Fruit fly (Drosophila melanogaster): ENCODE measurements around the gene CG43731.

CG43731 gene

dm6 chr2L:19058916-19059315 lies 42.9 kb upstream of the CG43731 start, which contains the start of gene Phlpp:
Phlpp (plus strand) TSS chr2L:19059129.
- TF ChIP-seq CG1621 (tag; optimal IDR thresholded peaks at IDR 0.05) (peak; percentile 16), eg (GFP tag; IDR thresholded peaks at IDR 0.05) (peak; percentile 78), CG6163 (GFP tag; IDR thresholded peaks at IDR 0.05) (peak; percentile 71), CG11762 (GFP tag; optimal IDR thresholded peaks at IDR 0.05; ENCODE audit: insufficient read depth) (no peak), CG15336 (GFP tag; IDR thresholded peaks at IDR 0.05) (peak; percentile 49), Blimp-1 (GFP tag; optimal IDR thresholded peaks at IDR 0.05) (no peak), CG8319 (GFP tag; optimal IDR thresholded peaks at IDR 0.05) (no peak), topi (GFP tag; optimal IDR thresholded peaks at IDR 0.05) (no peak), CG3032 (tag; optimal IDR thresholded peaks at IDR 0.05) (peak; percentile 21), CG10631 (GFP tag; optimal IDR thresholded peaks at IDR 0.05) (no peak), Hr4 (GFP tag; optimal IDR thresholded peaks at IDR 0.05) (peak; percentile 72), fd85E (GFP tag; optimal IDR thresholded peaks at IDR 0.05) (no peak)

dm6 chr2L:19063090-19063692 lies 38.7 kb upstream of the CG43731 start, which contains the start of gene Dus4:
Dus4 (plus strand) TSS chr2L:19063295.
- no peak for TF ChIP-seq Sox14 (GFP tag; optimal IDR thresholded peaks at IDR 0.05)
- no peak for TF ChIP-seq CG3919 (GFP tag; optimal IDR thresholded peaks at IDR 0.05)
- no peak for TF ChIP-seq acj6 (GFP tag; optimal IDR thresholded peaks at IDR 0.05)
- TF ChIP-seq dac (GFP tag; optimal IDR thresholded peaks at IDR 0.05), result no peak
- TF ChIP-seq fkh (GFP tag; optimal IDR thresholded peaks at IDR 0.05), result no peak
- no peak for TF ChIP-seq Hr39 (GFP tag; optimal IDR thresholded peaks at IDR 0.05)
- no peak for TF ChIP-seq pdm3 (GFP tag; optimal IDR thresholded peaks at IDR 0.05)
- no peak for TF ChIP-seq Eip93F (GFP tag; optimal IDR thresholded peaks at IDR 0.05)
- TF ChIP-seq esn (GFP tag; optimal IDR thresholded peaks at IDR 0.05), result no peak
- no peak for TF ChIP-seq CG8319 (GFP tag; optimal IDR thresholded peaks at IDR 0.05)
- no peak for TF ChIP-seq Hr38 (GFP tag; optimal IDR thresholded peaks at IDR 0.05)
- TF ChIP-seq CG34406 (GFP tag; optimal IDR thresholded peaks at IDR 0.05), result no peak

dm6 chr2L:19064706-19065105 lies 37.1 kb upstream of the CG43731 start, which contains the start of gene CG17343:
CG17343 (plus strand) TSS chr2L:19064929.
- no peak for TF ChIP-seq CG7368 (GFP tag; optimal IDR thresholded peaks at IDR 0.05)
- no peak for TF ChIP-seq eg (GFP tag; IDR thresholded peaks at IDR 0.05)
- no peak for TF ChIP-seq Sox15 (GFP tag; optimal IDR thresholded peaks at IDR 0.05)
- no peak for TF ChIP-seq CG3032 (tag; optimal IDR thresholded peaks at IDR 0.05)
- no peak for TF ChIP-seq CG31627 (GFP tag; optimal IDR thresholded peaks at IDR 0.05)
- no peak for TF ChIP-seq CG8319 (GFP tag; optimal IDR thresholded peaks at IDR 0.05)
- no peak for TF ChIP-seq CG6808 (GFP tag; optimal IDR thresholded peaks at IDR 0.05)
- no peak for TF ChIP-seq Blimp-1 (GFP tag; optimal IDR thresholded peaks at IDR 0.05)
- TF ChIP-seq CG34406 (GFP tag; optimal IDR thresholded peaks at IDR 0.05), result no peak
- no peak for TF ChIP-seq esn (GFP tag; optimal IDR thresholded peaks at IDR 0.05)
- no peak for TF ChIP-seq CG6163 (GFP tag; IDR thresholded peaks at IDR 0.05)
- TF ChIP-seq CG15336 (GFP tag; IDR thresholded peaks at IDR 0.05), result no peak

- no peak for TF ChIP-seq acj6 (GFP tag; optimal IDR thresholded peaks at IDR 0.05)
- TF ChIP-seq CG3032 (tag; optimal IDR thresholded peaks at IDR 0.05), result no peak
- no peak for TF ChIP-seq CG32006 (GFP tag; optimal IDR thresholded peaks at IDR 0.05)
- TF ChIP-seq spab (GFP tag; optimal IDR thresholded peaks at IDR 0.05), result no peak
- no peak for TF ChIP-seq Hr4 (GFP tag; optimal IDR thresholded peaks at IDR 0.05)
- no peak for TF ChIP-seq CG3919 (GFP tag; optimal IDR thresholded peaks at IDR 0.05)
- no peak for TF ChIP-seq net (GFP tag; optimal IDR thresholded peaks at IDR 0.05)
- TF ChIP-seq CG6854 (GFP tag; optimal IDR thresholded peaks at IDR 0.05), result no peak
These were observed 33.5 kb upstream of the CG43731 start for dm6 chr2L:19068393-19068792.

- TF ChIP-seq vri (GFP tag; optimal IDR thresholded peaks at IDR 0.05), result no peak
- peak; percentile 55; the same call in 2 of the 3 replicates for TF ChIP-seq eg (GFP tag; IDR thresholded peaks at IDR 0.05)
- no peak for TF ChIP-seq CG16779 (tag; optimal IDR thresholded peaks at IDR 0.05)
- TF ChIP-seq Hr39 (GFP tag; optimal IDR thresholded peaks at IDR 0.05), result peak; percentile 1
- peak; percentile 47 for TF ChIP-seq CG32006 (GFP tag; optimal IDR thresholded peaks at IDR 0.05)
- TF ChIP-seq Eip78C (GFP tag), result peak; percentile 74
- TF ChIP-seq Sox14 (GFP tag; optimal IDR thresholded peaks at IDR 0.05), result no peak
- TF ChIP-seq Smox (GFP tag; optimal IDR thresholded peaks at IDR 0.05), result no peak
- no peak for TF ChIP-seq dac (GFP tag; optimal IDR thresholded peaks at IDR 0.05)
- TF ChIP-seq lz (GFP tag; optimal IDR thresholded peaks at IDR 0.05), result no peak
- TF ChIP-seq topi (GFP tag; optimal IDR thresholded peaks at IDR 0.05), result no peak
These were observed 32.2 kb upstream of the CG43731 start, which contains the start of gene CG10702 for dm6 chr2L:19069548-19070145. CG10702 (minus strand) TSS chr2L:19069851.
